Worm (Caenorhabditis elegans): Measurements from ENCODE around the gene srg-6.

srg-6 gene

ce11 chrIII:6289366-6289765, 23.6 kb upstream of the srg-6 start:
- TF ChIP-seq dao-5 (tag; optimal IDR thresholded peaks at IDR 0.05) = no peak
- no peak for TF ChIP-seq him-1 (tag; optimal IDR thresholded peaks at IDR 0.05)
- no peak for TF ChIP-seq W03F9.2 (tag; optimal IDR thresholded peaks at IDR 0.05)

DNA sequence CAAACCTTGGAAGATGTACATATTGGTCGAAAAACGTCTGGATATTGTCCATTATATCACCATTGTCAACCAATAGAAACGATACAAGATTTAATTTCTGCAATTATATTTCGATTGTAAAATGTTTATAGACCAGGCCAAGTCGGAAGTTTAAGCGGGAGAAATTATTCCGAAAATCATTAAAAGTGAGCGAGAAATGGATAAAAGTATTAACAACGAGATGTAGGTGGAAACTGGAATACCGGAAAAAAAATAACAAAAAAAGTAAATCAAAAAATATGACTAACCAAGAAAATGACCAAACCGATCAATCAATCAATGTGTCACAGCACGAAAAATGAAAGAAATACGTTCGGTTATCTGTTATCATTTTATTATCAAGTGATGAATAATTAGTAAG, 21.4 kb upstream of the srg-6 start, which contains the start of gene F47D12.6:
Gene F47D12.6 (minus strand): TSS at position 101 of the 400 bp plus-strand sequence.
- no peak for TF ChIP-seq him-1 (tag; optimal IDR thresholded peaks at IDR 0.05)
- no peak for TF ChIP-seq W03F9.2 (tag; optimal IDR thresholded peaks at IDR 0.05)
- no peak for TF ChIP-seq dao-5 (tag; optimal IDR thresholded peaks at IDR 0.05)

ce11 chrIII:6285890-6286289, 20.1 kb upstream of the srg-6 start, which contains the start of gene gadr-3:
Gene gadr-3, minus strand, starts transcription at chrIII:6285990.
- TF ChIP-seq dao-5 (tag; optimal IDR thresholded peaks at IDR 0.05) (no peak), him-1 (tag; optimal IDR thresholded peaks at IDR 0.05) (no peak), W03F9.2 (tag; optimal IDR thresholded peaks at IDR 0.05) (no peak)

ce11 chrIII:6283024-6283423, 17.2 kb upstream of the srg-6 start:
- TF ChIP-seq W03F9.2 (tag; optimal IDR thresholded peaks at IDR 0.05) = no peak
- TF ChIP-seq dao-5 (tag; optimal IDR thresholded peaks at IDR 0.05) = no peak
- TF ChIP-seq him-1 (tag; optimal IDR thresholded peaks at IDR 0.05) = no peak

DNA sequence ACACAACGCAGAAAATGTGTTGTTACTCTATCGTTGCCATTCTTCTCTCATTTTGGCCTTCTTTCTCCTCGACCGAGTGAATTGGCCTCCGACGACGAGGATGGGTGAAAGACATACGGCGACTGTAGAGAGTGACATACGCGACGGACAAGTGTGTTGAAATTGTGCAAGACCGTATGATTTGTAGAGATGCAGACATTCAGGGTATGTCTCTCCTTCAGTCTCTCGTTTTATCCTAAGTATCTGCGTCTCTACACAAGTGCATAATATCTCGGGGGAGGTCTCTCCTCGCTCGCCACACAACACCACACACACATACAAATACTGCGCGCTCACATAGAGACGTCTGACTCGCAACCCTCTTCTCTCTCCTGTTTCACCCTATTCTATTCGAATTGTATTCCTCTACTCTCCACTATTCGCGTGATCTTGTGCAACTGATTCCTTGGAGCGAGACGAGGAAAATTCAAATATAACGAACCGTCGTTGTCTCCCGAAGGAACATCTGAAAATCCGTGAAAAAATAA, 14.3 kb upstream of the srg-6 start, which contains the start of gene hmg-1.2:
Gene hmg-1.2 (plus strand): TSS at position 311 of the 527 bp plus-strand sequence.
- TF ChIP-seq W03F9.2 (tag; optimal IDR thresholded peaks at IDR 0.05) = peak; percentile 69
- peak; percentile 23 for TF ChIP-seq dao-5 (tag; optimal IDR thresholded peaks at IDR 0.05)
- TF ChIP-seq him-1 (tag; optimal IDR thresholded peaks at IDR 0.05) = peak; percentile 46

ce11 chrIII:6279453-6279852, 13.6 kb upstream of the srg-6 start:
- no peak for TF ChIP-seq W03F9.2 (tag; optimal IDR thresholded peaks at IDR 0.05)
- no peak for TF ChIP-seq him-1 (tag; optimal IDR thresholded peaks at IDR 0.05)
- TF ChIP-seq dao-5 (tag; optimal IDR thresholded peaks at IDR 0.05) = no peak

- peak; percentile 80 for TF ChIP-seq W03F9.2 (tag; optimal IDR thresholded peaks at IDR 0.05)
- TF ChIP-seq dao-5 (tag; optimal IDR thresholded peaks at IDR 0.05) = no peak
Measured at ce11 chrIII:6278301-6278827, 12.6 kb upstream of the srg-6 start, which contains the start of gene C18F10.7. Gene C18F10.7, minus strand, starts transcription at chrIII:6278351.

- TF ChIP-seq W03F9.2 (tag; optimal IDR thresholded peaks at IDR 0.05) (no peak), him-1 (tag; optimal IDR thresholded peaks at IDR 0.05) (no peak), dao-5 (tag; optimal IDR thresholded peaks at IDR 0.05) (no peak)
Measured at ce11 chrIII:6272868-6273267, 7.1 kb upstream of the srg-6 start, which contains the start of gene C18F10.2. Gene C18F10.2, plus strand, starts transcription at chrIII:6273168.

DNA sequence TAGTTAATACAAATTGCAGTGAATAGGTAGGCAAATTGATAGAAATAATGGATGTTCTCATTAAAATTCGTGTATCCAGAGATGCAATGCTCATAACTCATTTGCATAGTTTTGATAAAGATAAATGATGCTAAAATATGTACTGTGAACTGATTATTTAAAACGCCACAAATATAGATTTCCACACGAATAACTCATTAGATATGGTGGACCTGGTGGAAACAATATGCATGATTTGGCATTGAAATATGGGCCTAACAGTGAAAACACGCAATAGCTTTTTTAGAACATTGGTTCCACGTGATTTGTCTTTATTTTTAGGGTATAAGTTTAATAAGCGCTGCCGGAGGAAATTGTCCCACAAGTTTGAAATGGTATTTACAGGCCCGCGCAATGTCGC, 4.5 kb upstream of the srg-6 start, which contains the start of gene srg-3:
Gene srg-3 (minus strand): TSS at position 101 of the 400 bp plus-strand sequence.
- TF ChIP-seq him-1 (tag; optimal IDR thresholded peaks at IDR 0.05) (no peak), dao-5 (tag; optimal IDR thresholded peaks at IDR 0.05) (no peak), W03F9.2 (tag; optimal IDR thresholded peaks at IDR 0.05) (no peak)

DNA sequence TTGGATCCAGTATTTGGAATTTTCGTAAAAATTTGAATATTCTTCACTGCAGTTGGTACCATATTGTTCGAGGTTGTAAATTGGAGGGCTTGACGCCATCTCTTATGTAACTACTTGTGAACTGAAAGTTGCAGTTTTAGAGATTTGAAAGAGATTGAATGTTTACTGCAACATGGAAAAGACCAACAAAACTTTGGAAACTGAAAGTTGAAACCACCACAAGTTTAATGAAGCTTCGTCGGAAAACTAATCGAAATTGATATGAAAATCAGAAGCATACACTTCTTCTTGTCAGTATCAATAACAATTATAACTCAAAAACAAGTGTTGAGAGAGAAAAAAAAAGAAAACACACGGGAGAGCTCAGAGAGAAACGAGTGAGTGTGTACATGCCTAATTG, 2.2 kb upstream of the srg-6 start, which contains the start of gene srg-7:
Gene srg-7 (minus strand): TSS at position 101 of the 400 bp plus-strand sequence.
- TF ChIP-seq him-1 (tag; optimal IDR thresholded peaks at IDR 0.05) = no peak

DNA sequence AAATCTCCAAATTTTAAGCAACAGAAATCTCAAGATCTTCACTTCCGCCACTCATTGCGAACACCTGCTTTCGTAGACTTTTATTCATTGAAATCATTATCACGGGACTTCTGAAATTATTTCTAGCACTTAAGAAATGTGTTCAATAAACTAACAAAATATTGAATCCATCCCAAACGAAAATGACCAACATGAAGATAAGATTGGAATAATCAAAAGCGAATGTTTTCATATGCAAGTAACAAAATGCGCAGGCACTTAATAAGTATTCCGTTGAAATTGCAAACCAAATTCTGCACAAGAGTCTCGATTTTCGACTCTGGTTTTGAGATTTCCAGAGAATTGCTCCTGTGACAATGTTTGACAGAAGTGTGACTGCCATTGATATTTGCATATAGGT, 1.4 kb downstream of the srg-6 start, which contains the start of gene srg-5:
Gene srg-5 (minus strand): TSS at position 101 of the 400 bp plus-strand sequence.
- TF ChIP-seq dao-5 (tag; optimal IDR thresholded peaks at IDR 0.05) = no peak
- TF ChIP-seq him-1 (tag; optimal IDR thresholded peaks at IDR 0.05) = no peak
- no peak for TF ChIP-seq W03F9.2 (tag; optimal IDR thresholded peaks at IDR 0.05)

- TF ChIP-seq him-1 (tag; optimal IDR thresholded peaks at IDR 0.05) = no peak
- no peak for TF ChIP-seq dao-5 (tag; optimal IDR thresholded peaks at IDR 0.05)
- no peak for TF ChIP-seq W03F9.2 (tag; optimal IDR thresholded peaks at IDR 0.05)
Measured at ce11 chrIII:6261985-6262384, 3.8 kb downstream of the srg-6 start, which contains the start of gene srg-4. Gene srg-4, minus strand, starts transcription at chrIII:6262085.

ce11 chrIII:6260115-6260514, 5.7 kb downstream of the srg-6 start, which contains the start of gene srg-2:
Gene srg-2, minus strand, starts transcription at chrIII:6260215.
- TF ChIP-seq W03F9.2 (tag; optimal IDR thresholded peaks at IDR 0.05) (no peak), dao-5 (tag; optimal IDR thresholded peaks at IDR 0.05) (no peak)

- TF ChIP-seq him-1 (tag; optimal IDR thresholded peaks at IDR 0.05) (no peak), dao-5 (tag; optimal IDR thresholded peaks at IDR 0.05) (no peak), W03F9.2 (tag; optimal IDR thresholded peaks at IDR 0.05) (no peak)
Measured at ce11 chrIII:6258262-6258661, 7.5 kb downstream of the srg-6 start, which contains the start of gene srg-1. Gene srg-1, minus strand, starts transcription at chrIII:6258362.
